Worm (Caenorhabditis elegans): ENCODE data around the gene cut-5.

Gene cut-5

DNA sequence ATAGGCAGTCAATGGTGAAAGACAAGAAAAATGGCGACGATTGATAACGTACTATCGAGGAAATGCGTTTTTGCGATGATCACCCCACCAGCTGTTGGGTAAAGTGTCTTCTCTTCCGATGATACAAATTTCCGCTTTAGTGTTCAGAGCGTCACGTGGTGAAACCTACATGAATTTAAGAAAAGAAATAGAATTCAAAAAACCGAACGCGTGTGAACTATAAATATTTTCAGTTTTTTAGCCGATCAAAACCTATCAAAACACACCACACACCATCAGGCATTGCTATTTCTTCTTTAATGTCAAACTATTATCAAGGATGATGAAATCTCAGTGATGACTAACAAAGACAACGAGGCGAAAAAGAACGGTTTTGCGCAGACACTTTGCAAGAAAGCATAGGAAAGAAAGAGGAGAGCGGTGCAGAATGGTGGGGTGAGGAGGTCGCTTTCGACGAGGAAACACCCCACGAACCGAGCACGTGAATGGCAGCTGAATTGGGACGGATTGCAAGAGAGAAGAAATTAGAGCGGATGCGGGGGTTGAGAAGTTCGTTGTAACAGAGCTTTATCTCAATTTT, 5.9 kb downstream of the cut-5 start:
- TF ChIP-seq aly-2 (tag; optimal IDR thresholded peaks at IDR 0.05) (no peak), lin-35 (GFP tag; optimal IDR thresholded peaks at IDR 0.05) (peak in 1 of 2 experiments; percentile 14), nhr-77 (tag; optimal IDR thresholded peaks at IDR 0.05) (peak; percentile 44), ceh-8 (GFP tag; optimal IDR thresholded peaks at IDR 0.05) (no peak), tbx-2 (tag; optimal IDR thresholded peaks at IDR 0.05) (peak; percentile 39), snu-23 (GFP tag; optimal IDR thresholded peaks at IDR 0.05) (peak; percentile 43), nhr-76 (tag; optimal IDR thresholded peaks at IDR 0.05) (no peak), jun-1 (tag; optimal IDR thresholded peaks at IDR 0.05) (peak; percentile 31), mef-2 (tag; optimal IDR thresholded peaks at IDR 0.05) (no peak), nhr-20 (tag; optimal IDR thresholded peaks at IDR 0.05) (peak; percentile 65), unc-130 (tag; optimal IDR thresholded peaks at IDR 0.05) (peak; percentile 5), mep-1 (tag; optimal IDR thresholded peaks at IDR 0.05) (peak; percentile 28), elt-3 (tag; optimal IDR thresholded peaks at IDR 0.05) (peak in 2 of 6 experiments; percentile 4 to 71), rnt-1 (tag; optimal IDR thresholded peaks at IDR 0.05) (peak; percentile 72), nhr-12 (tag; optimal IDR thresholded peaks at IDR 0.05) (no peak), ceh-63 (GFP tag; optimal IDR thresholded peaks at IDR 0.05) (no peak), nhr-85 (tag) (peak; percentile 89), blmp-1 (tag; optimal IDR thresholded peaks at IDR 0.05) (peak; percentile 48), egl-27 (tag; optimal IDR thresholded peaks at IDR 0.05) (peak; percentile 21 to 55), ceh-90 (tag; optimal IDR thresholded peaks at IDR 0.05) (no peak), C04F5.9 (tag; optimal IDR thresholded peaks at IDR 0.05) (no peak), dsc-1 (tag; optimal IDR thresholded peaks at IDR 0.05) (peak; percentile 29), unc-86 (tag; optimal IDR thresholded peaks at IDR 0.05) (no peak), lsy-2 (tag; optimal IDR thresholded peaks at IDR 0.05) (peak in 1 of 2 experiments; percentile 24), nhr-90 (tag; optimal IDR thresholded peaks at IDR 0.05; ENCODE audit: poor library complexity) (peak; percentile 15), elt-2 (tag; optimal IDR thresholded peaks at IDR 0.05) (peak; percentile 47), skn-1 (tag; optimal IDR thresholded peaks at IDR 0.05) (peak; percentile 78), mdl-1 (tag; optimal IDR thresholded peaks at IDR 0.05) (peak in 1 of 2 experiments; percentile 38), nhr-19 (GFP tag; conservative IDR thresholded peaks at IDR 0.05) (peak; percentile 56), ceh-82 (tag; optimal IDR thresholded peaks at IDR 0.05) (peak in 1 of 3 experiments; percentile 15), lin-14 (GFP tag; optimal IDR thresholded peaks at IDR 0.05) (peak; percentile 84), nhr-47 (tag; optimal IDR thresholded peaks at IDR 0.05) (peak; percentile 25), efl-1 (optimal IDR thresholded peaks at IDR 0.05) (no peak), efl-1 (GFP tag; optimal IDR thresholded peaks at IDR 0.05 in 1 of 2) (peak in 1 of 2 experiments; percentile 78), xbp-1 (tag; optimal IDR thresholded peaks at IDR 0.05) (no peak), nhr-71 (tag; optimal IDR thresholded peaks at IDR 0.05) (peak; percentile 74), lin-15B (tag; optimal IDR thresholded peaks at IDR 0.05) (no peak)

DNA sequence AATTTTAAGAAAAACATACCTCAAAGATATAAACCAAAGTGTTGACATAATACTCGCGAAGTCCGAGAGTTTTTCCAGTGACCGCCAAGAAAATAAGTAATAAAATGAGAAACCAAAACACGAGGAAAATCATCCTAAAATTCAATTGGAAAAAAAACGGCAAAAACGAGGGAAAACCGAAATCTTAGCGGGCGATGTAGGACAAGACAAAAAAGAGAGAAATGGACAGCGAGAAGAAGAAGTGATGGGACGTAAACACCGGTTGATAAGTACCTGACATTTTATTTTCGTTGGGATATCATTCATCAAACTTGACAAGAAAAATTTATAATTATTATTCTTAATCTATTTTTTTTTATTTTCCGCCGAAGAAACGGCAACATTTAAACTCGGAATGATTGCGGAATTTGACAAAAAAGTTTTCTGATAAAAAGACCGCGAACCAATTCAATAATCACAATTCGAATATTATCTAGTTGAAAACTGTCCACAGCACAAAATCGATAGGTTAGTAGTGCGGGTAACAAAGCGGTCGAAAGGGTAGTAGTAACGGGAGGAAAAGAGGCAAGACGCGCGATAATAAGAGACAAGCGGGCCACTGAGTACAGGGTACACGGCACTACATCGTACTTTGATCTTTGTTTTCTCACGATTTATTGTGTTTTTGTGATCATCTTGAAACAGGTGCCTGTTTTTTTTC, 10.5 kb downstream of the cut-5 start, which contains the start of gene acl-5:
TSS of gene acl-5 (minus strand) at position 134 of the 700 bp plus-strand sequence.
- peak; percentile 59 for TF ChIP-seq nhr-85 (tag)
- TF ChIP-seq efl-1 (optimal IDR thresholded peaks at IDR 0.05): no peak
- peak in 1 of 2 experiments; percentile 70 for TF ChIP-seq efl-1 (GFP tag; optimal IDR thresholded peaks at IDR 0.05 in 1 of 2)
- peak; percentile 10 for TF ChIP-seq nhr-20 (tag; optimal IDR thresholded peaks at IDR 0.05)
- TF ChIP-seq blmp-1 (tag; optimal IDR thresholded peaks at IDR 0.05): peak; percentile 84
- TF ChIP-seq lin-39 (tag; optimal IDR thresholded peaks at IDR 0.05): no peak
- TF ChIP-seq snu-23 (GFP tag; optimal IDR thresholded peaks at IDR 0.05): peak; percentile 9
- no peak for TF ChIP-seq dpl-1 (GFP tag; optimal IDR thresholded peaks at IDR 0.05)
- TF ChIP-seq grh-1 (GFP tag; IDR thresholded peaks at IDR 0.05): no peak
- TF ChIP-seq fos-1 (tag; optimal IDR thresholded peaks at IDR 0.05): no peak
- no peak for TF ChIP-seq hlh-4 (tag; optimal IDR thresholded peaks at IDR 0.05)
- TF ChIP-seq elt-3 (tag; optimal IDR thresholded peaks at IDR 0.05): peak in 2 of 6 experiments; percentile 1 to 76
- peak; percentile 17 for TF ChIP-seq nhr-71 (tag; optimal IDR thresholded peaks at IDR 0.05)
- TF ChIP-seq fkh-8 (tag; optimal IDR thresholded peaks at IDR 0.05): no peak
- TF ChIP-seq fkh-4 (tag; optimal IDR thresholded peaks at IDR 0.05; ENCODE audit: borderline replicate concordance): no peak
- no peak for TF ChIP-seq egl-27 (tag; optimal IDR thresholded peaks at IDR 0.05)
- no peak for TF ChIP-seq lin-15B (tag; optimal IDR thresholded peaks at IDR 0.05)
- TF ChIP-seq hlh-17 (GFP tag; optimal IDR thresholded peaks at IDR 0.05; ENCODE audit: borderline replicate concordance): no peak
- 0 out of 2 replicates have a peak, but pooled peaks have one; percentile 15 for TF ChIP-seq nhr-19 (GFP tag; conservative IDR thresholded peaks at IDR 0.05)
- no peak for TF ChIP-seq alr-1 (tag; optimal IDR thresholded peaks at IDR 0.05; ENCODE audit: borderline replicate concordance)
- TF ChIP-seq nhr-11 (tag; optimal IDR thresholded peaks at IDR 0.05): no peak
- no peak for TF ChIP-seq aly-2 (tag; optimal IDR thresholded peaks at IDR 0.05)
- no peak for TF ChIP-seq ama-1 (optimal IDR thresholded peaks at IDR 0.05)
- TF ChIP-seq irx-1 (tag; optimal IDR thresholded peaks at IDR 0.05): no peak
- no peak for TF ChIP-seq rnt-1 (tag; optimal IDR thresholded peaks at IDR 0.05)
